Worm (Caenorhabditis elegans): ENCODE results near the gene Y38E10A.9.

- TF ChIP-seq flt-1 (GFP tag; IDR thresholded peaks at IDR 0.05) = no peak
- TF ChIP-seq tab-1 (GFP tag; IDR thresholded peaks at IDR 0.05) = no peak
- TF ChIP-seq klf-2 (GFP tag; conservative IDR thresholded peaks at IDR 0.05) = no peak
These were observed 48.5 kb upstream of the Y38E10A.9 start, which contains the start of gene F49C5.12 for ce11 chrII:12560210-12560609.

Data from whole organism, midembryonic.